Fruit fly (Drosophila melanogaster): ENCODE data around the gene EMC4.

Gene EMC4

dm6 chr3L:22820190-22820589, 47.9 kb downstream of the EMC4 start:
- TF ChIP-seq fd96Ca (GFP tag; IDR thresholded peaks at IDR 0.05) (0 out of 3 replicates have a peak, but pooled peaks have one; percentile 28), CG4496 (GFP tag; IDR thresholded peaks at IDR 0.05) (peak; percentile 25; the same call in 1 of the 3 replicates), EcR (GFP tag; optimal IDR thresholded peaks at IDR 0.05) (peak; percentile 91), CG17806 (tag; optimal IDR thresholded peaks at IDR 0.05) (no peak), Snoo (tag; optimal IDR thresholded peaks at IDR 0.05) (no peak), CG14655 (GFP tag; optimal IDR thresholded peaks at IDR 0.05) (no peak), CG15710 (tag; optimal IDR thresholded peaks at IDR 0.05) (no peak), gl (tag; optimal IDR thresholded peaks at IDR 0.05) (peak; percentile 2), CG8159 (tag; optimal IDR thresholded peaks at IDR 0.05) (no peak), rn (GFP tag; IDR thresholded peaks at IDR 0.05) (no peak), Ets98B (GFP tag; IDR thresholded peaks at IDR 0.05) (no peak), CG34367 (tag; optimal IDR thresholded peaks at IDR 0.05) (no peak), CG9948 (tag; optimal IDR thresholded peaks at IDR 0.05) (no peak), Pif1A (GFP tag; optimal IDR thresholded peaks at IDR 0.05) (no peak), CG32121 (GFP tag; IDR thresholded peaks at IDR 0.05) (peak; percentile 15; the same call in 1 of the 2 replicates), D1 (tag; optimal IDR thresholded peaks at IDR 0.05) (no peak), Pif1B (GFP tag; optimal IDR thresholded peaks at IDR 0.05) (no peak), CG8301 (tag; optimal IDR thresholded peaks at IDR 0.05) (no peak), CG13204 (GFP tag; optimal IDR thresholded peaks at IDR 0.05) (peak; percentile 81), CG12605 (GFP tag; IDR thresholded peaks at IDR 0.05) (no peak), CG10348 (GFP tag; IDR thresholded peaks at IDR 0.05) (no peak)
